Fruit fly (Drosophila melanogaster) whole organism: ENCODE measurements around the gene Osi6.

ENCODE experiments used
- CG8478 ChIP-seq: fragments of >200 bp; optimal IDR thresholded peaks from 2 replicates; lab custom pipeline; 2018; ENCODE audit warnings: inconsistent platforms
- Dll ChIP-seq: fragments of >200 bp; optimal IDR thresholded peaks from 2 replicates; lab custom pipeline; 2017
- EcR ChIP-seq, 2 experiments: fragments of >200 bp; optimal IDR thresholded peaks; 2 replicates each; lab custom pipeline; 2017; ENCODE audit warnings: missing biosample characterization in 2 of 2, missing genetic modification characterization in 2 of 2, missing genetic modification reagents in 2 of 2
- psq ChIP-seq: fragments of >200 bp; optimal IDR thresholded peaks from 2 replicates; lab custom pipeline; 2017

dm6 chr3R:6269986-6270385 lies 35.5 kb downstream of the Osi6 start:
- TF ChIP-seq CG8478 (lab: Kevin White, UChicago) = no peak
- no peak for TF ChIP-seq EcR (GFP tag; optimal IDR thresholded peaks at IDR 0.05; lab: Kevin White, UChicago)
- no peak for TF ChIP-seq Dll (lab: Kevin White, UChicago)
- no peak for TF ChIP-seq psq (lab: Kevin White, UChicago)
